Fruit fly (Drosophila melanogaster) S2 (cell line): ENCODE data around the gene CG3407.

Source experiments
- CG8478 ChIP-seq: fragments of >200 bp; optimal IDR thresholded peaks from 2 replicates; lab custom pipeline; 2018
- CTCF ChIP-seq, 2 experiments: fragments of >200 bp; optimal IDR thresholded peaks; 2 replicates each; lab custom pipeline; 2018

The CG3407 gene

dm6 chr2L:3804641-3805273 is 8.5 kb downstream of the CG3407 start:
- TF ChIP-seq CG8478: no peak
- TF ChIP-seq CTCF (optimal IDR thresholded peaks at IDR 0.05; lab: Kevin White, UChicago): no peak

- TF ChIP-seq CTCF (optimal IDR thresholded peaks at IDR 0.05; lab: Kevin White, UChicago): peak in 1 of 2 experiments; percentile 6
- no peak for TF ChIP-seq CG8478
Measured at dm6 chr2L:3803466-3804143, 9.6 kb downstream of the CG3407 start, which contains the start of gene Reph. TSS of gene Reph (plus strand) at chr2L:3803545.

DNA sequence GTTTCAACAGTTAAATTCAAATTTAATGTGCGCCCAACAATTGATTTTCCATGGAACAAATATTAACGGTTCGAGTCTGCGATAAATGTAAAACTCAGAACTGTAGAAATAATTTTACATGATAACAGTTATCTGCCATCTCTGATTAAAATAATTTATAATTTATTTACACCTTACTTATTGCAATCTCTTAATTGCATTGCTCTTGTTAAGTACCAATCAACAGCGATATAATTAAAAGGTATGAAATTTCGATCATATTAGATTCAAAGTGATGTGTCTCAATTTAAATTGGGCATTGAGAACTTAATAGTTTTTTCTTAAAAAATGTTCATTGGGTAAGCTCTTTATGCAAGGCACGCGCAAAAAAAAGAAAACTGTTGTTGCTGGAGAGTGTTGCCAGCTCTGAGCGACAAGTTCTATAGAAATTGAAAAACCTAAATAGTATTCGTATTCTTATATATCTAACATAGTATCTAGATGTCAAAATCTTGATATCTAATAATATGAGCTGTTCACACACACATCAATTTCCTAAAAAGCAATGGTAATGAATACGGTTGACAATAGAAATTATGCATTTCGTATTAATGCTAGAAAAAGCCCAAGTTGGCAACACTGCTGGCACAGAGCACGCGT is 10.3 kb downstream of the CG3407 start:
- peak in 1 of 2 experiments; percentile 37 for TF ChIP-seq CTCF (optimal IDR thresholded peaks at IDR 0.05; lab: Kevin White, UChicago)
- TF ChIP-seq CG8478: no peak

- TF ChIP-seq CTCF (optimal IDR thresholded peaks at IDR 0.05; lab: Kevin White, UChicago): no peak
- no peak for TF ChIP-seq CG8478
Measured at dm6 chr2L:3791629-3792028, 21.6 kb downstream of the CG3407 start.

DNA sequence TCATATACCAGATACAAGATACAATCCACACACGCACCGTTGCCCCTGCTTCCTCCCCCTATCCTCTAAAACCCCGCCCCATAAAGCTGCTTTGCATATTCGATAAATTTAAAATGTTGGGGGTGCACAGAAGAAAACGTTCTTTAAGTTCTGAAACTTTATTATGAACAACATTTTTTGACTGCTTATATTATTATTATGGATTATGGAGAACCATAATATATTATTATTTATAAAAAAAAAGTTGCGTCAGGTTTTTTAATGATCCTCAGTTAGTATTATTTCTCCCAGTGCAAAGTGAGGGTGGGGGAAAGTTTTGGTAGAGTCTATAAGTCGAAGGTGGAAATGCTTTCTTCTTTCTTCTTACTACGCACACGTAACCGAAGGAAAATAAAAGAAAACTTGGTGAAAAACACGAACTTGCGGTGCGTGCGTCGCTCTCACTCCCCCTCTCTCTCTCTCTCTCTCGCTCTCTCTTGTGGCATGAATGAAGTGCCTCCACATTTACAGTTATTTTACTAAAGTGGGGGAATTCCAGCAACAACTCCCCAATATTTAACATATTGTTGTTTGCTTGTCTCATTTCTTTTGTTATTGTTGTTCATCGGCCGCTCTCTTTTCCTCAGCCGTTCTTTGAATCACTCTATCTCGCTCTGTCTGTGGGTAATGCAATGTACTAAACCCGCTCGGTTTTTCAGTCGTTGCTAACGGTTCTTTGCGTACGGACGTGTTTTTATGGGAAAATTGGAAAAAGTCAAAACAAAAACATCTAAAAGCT is 23.7 kb downstream of the CG3407 start:
- TF ChIP-seq CG8478 (no peak), CTCF (optimal IDR thresholded peaks at IDR 0.05; lab: Kevin White, UChicago) (no peak)

dm6 chr2L:3788150-3788549 is 25.1 kb downstream of the CG3407 start:
- TF ChIP-seq CTCF (optimal IDR thresholded peaks at IDR 0.05; lab: Kevin White, UChicago) (no peak), CG8478 (no peak)

DNA sequence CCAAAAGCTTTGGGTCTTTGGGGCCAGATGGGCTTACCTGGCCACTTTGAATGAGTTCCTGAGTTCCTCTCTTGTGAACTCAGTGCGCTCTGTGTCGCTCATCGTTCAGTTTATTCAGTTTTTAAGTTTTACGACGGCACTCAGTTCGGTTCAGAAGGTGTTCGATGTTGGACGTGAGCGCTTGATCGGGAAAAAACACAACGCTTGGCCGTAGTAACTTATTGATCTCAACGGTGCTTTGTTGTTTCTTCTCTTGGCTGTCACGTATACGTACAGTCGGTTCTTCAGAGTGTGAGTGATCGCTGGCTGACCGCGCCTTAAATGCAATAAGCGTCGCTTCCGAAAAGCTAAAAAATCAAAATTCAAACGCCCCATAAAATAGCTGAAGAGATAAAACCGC is 26.2 kb downstream of the CG3407 start, which contains the start of gene bark:
Gene bark, plus strand, starts transcription at position 140 of the 400 bp plus-strand sequence.
- TF ChIP-seq CG8478: no peak
- TF ChIP-seq CTCF (optimal IDR thresholded peaks at IDR 0.05; lab: Kevin White, UChicago): no peak

DNA sequence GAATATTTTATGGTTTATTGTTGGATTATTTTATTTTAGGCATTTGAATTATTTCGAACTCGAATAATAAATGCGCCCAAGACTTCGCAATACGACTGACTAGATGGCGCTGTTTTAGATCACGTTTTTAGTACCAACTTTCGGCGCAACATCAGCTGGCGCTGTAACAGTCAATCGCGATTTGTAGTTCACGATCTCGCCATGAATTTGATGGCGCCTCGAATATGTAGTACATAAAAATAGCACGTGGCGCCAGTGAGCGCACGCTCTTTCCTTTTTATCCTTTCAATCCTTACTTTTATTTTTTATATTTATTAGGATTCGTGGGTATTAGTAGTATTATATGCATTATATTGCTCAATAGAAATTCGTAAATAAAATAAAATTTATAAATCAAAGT is 27.0 kb downstream of the CG3407 start:
- TF ChIP-seq CTCF (optimal IDR thresholded peaks at IDR 0.05; lab: Kevin White, UChicago) (peak; percentile 97 to 99), CG8478 (no peak)

dm6 chr2L:3785402-3785801 is 27.8 kb downstream of the CG3407 start:
- no peak for TF ChIP-seq CG8478
- peak in 1 of 2 experiments; percentile 74 for TF ChIP-seq CTCF (optimal IDR thresholded peaks at IDR 0.05; lab: Kevin White, UChicago)

dm6 chr2L:3784268-3784997 is 28.8 kb downstream of the CG3407 start, which contains the start of gene CG31960:
TSS of gene CG31960 (plus strand) at chr2L:3784947.
- TF ChIP-seq CTCF (optimal IDR thresholded peaks at IDR 0.05; lab: Kevin White, UChicago) (no peak), CG8478 (no peak)

dm6 chr2L:3781132-3781877 is 31.9 kb downstream of the CG3407 start:
- TF ChIP-seq CG8478 (no peak), CTCF (optimal IDR thresholded peaks at IDR 0.05; lab: Kevin White, UChicago) (no peak)

DNA sequence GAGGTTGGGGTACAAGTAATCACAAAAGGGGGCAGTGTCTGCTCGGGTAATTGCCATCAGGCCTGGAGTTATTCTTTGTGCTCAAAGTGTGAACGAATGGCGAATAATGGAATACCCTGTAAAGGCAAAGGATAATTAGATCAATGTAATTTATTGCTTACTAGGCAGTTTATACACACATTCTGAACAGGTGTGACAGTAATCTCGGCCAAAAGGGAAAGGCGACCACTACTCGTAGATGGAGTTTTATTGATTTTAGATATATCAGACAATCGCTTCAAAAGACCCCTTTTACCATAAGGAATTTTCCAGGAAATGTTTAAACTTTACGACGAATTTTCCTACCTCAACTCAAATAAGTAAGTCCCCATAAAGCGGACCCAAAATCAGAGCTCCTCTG is 32.6 kb downstream of the CG3407 start:
- TF ChIP-seq CG8478: no peak
- TF ChIP-seq CTCF (optimal IDR thresholded peaks at IDR 0.05; lab: Kevin White, UChicago): no peak

DNA sequence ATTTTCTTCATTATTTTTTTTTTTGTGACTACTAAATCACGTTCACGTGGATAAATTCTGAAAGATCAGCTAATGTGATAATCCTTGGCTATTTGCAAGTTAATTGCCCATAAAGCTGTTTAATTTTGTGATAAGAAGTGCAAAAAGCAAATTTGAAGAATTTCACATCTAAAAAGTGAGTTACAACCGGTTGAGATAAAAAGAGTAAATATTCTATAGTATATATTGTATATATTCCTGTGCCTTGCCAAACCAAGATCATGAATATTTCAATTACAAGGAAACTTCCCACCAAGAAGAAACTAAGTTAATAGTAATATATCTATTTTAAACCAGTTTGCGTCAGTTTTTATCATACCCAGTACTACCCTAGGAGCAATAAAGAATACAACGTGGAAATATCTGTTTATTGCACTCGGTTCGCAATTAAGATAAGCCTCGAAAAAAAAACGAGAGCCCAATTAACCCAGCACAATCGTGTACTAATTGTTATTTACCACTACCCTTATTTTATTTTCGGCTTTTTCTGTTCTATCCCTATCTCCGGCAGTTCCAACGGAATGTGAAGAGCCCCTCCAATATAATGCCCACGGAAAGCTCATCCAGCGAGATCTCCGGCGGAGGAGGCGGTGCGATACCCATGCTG is 33.9 kb downstream of the CG3407 start:
- TF ChIP-seq CTCF (optimal IDR thresholded peaks at IDR 0.05; lab: Kevin White, UChicago): no peak
- no peak for TF ChIP-seq CG8478
